Fruit fly (Drosophila melanogaster) whole organism, adult: ENCODE data around the gene Cdc42.

Source experiments
- CG11617 ChIP-seq: fragments of 200-800 bp; sonication (Bioruptor generic); optimal IDR thresholded peaks from 2 replicates; lab custom pipeline; 2017; ENCODE audit warnings: mild to moderate bottlenecking, missing biosample characterization, missing genetic modification reagents, missing genetic modification characterization
- CG12768 ChIP-seq: fragments of 200-800 bp; sonication (Bioruptor generic); optimal IDR thresholded peaks from 2 replicates; lab custom pipeline; 2017; ENCODE audit warnings: missing biosample characterization, missing genetic modification characterization, mild to moderate bottlenecking, moderate library complexity, missing genetic modification reagents
- CG14711 ChIP-seq: fragments of 200-800 bp; sonication (Bioruptor generic); optimal IDR thresholded peaks from 2 replicates; lab custom pipeline; 2018; ENCODE audit warnings: missing biosample characterization, mild to moderate bottlenecking, missing genetic modification characterization, moderate library complexity
- CG1620 ChIP-seq: fragments of 200-800 bp; sonication (Bioruptor generic); optimal IDR thresholded peaks from 2 replicates; lab custom pipeline; 2016; ENCODE audit warnings: missing biosample characterization, missing genetic modification characterization
- CG33017 ChIP-seq: fragments of 200-800 bp; sonication (Bioruptor generic); optimal IDR thresholded peaks from 2 replicates; lab custom pipeline; 2018; ENCODE audit warnings: missing biosample characterization, mild to moderate bottlenecking, missing genetic modification characterization, moderate library complexity
- CG5204 ChIP-seq: fragments of 200-800 bp; sonication (Bioruptor generic); optimal IDR thresholded peaks from 2 replicates; lab custom pipeline; 2016; ENCODE audit warnings: missing biosample characterization, missing genetic modification characterization
- CG7045 ChIP-seq: fragments of 200-800 bp; sonication (Bioruptor generic); optimal IDR thresholded peaks from 2 replicates; lab custom pipeline; 2017; ENCODE audit warnings: missing biosample characterization, mild to moderate bottlenecking, missing genetic modification characterization
- CG7101 ChIP-seq: fragments of 200-800 bp; sonication (Bioruptor generic); optimal IDR thresholded peaks from 2 replicates; lab custom pipeline; 2018; ENCODE audit warnings: missing biosample characterization, mild to moderate bottlenecking, missing genetic modification characterization, moderate library complexity
- Clk ChIP-seq: fragments of 200-800 bp; sonication (Bioruptor generic); optimal IDR thresholded peaks from 2 replicates; lab custom pipeline; 2017; ENCODE audit warnings: missing biosample characterization, missing genetic modification characterization
- Crg-1 ChIP-seq: fragments of 200-800 bp; sonication (Bioruptor generic); optimal IDR thresholded peaks from 2 replicates; lab custom pipeline; 2016; ENCODE audit warnings: missing biosample characterization, missing genetic modification characterization
- Hr96 ChIP-seq: fragments of 200-800 bp; sonication (Bioruptor generic); optimal IDR thresholded peaks from 2 replicates; lab custom pipeline; 2016; ENCODE audit warnings: missing biosample characterization, missing genetic modification characterization
- Mnt ChIP-seq: fragments of 200-800 bp; sonication (Bioruptor generic); optimal IDR thresholded peaks from 2 replicates; lab custom pipeline; 2016; ENCODE audit warnings: missing biosample characterization, mild to moderate bottlenecking, missing genetic modification characterization
- bab1 ChIP-seq: fragments of 200-800 bp; sonication (Bioruptor generic); optimal IDR thresholded peaks from 3 replicates; lab custom pipeline; 2019; ENCODE audit warnings: missing biosample characterization, mild to moderate bottlenecking, missing genetic modification characterization, moderate library complexity
- cic ChIP-seq: fragments of 200-800 bp; sonication (Bioruptor generic); optimal IDR thresholded peaks from 2 replicates; lab custom pipeline; 2017; ENCODE audit warnings: missing biosample characterization, mild to moderate bottlenecking, missing genetic modification characterization, moderate library complexity
- cnc ChIP-seq, 2 experiments: fragments of >200 bp; optimal IDR thresholded peaks; 2 replicates each; lab custom pipeline; 2017
- kay ChIP-seq: fragments of 200-800 bp; sonication (Bioruptor generic); peaks from one replicate; lab custom pipeline; 2016; ENCODE audit warnings: missing biosample characterization, missing genetic modification characterization, borderline replicate concordance
- ovo ChIP-seq: fragments of 200-800 bp; sonication (Bioruptor generic); optimal IDR thresholded peaks from 2 replicates; lab custom pipeline; 2016; ENCODE audit warnings: missing biosample characterization, missing genetic modification characterization
- pad ChIP-seq: fragments of 200-800 bp; sonication (Bioruptor generic); optimal IDR thresholded peaks from 3 replicates; lab custom pipeline; 2017; ENCODE audit warnings: missing biosample characterization, missing genetic modification characterization, mild to moderate bottlenecking, moderate library complexity, missing genetic modification reagents
- tj ChIP-seq: fragments of 200-800 bp; sonication (Bioruptor generic); optimal IDR thresholded peaks from 3 replicates; lab custom pipeline; 2017; ENCODE audit warnings: missing biosample characterization, mild to moderate bottlenecking, missing genetic modification characterization, moderate library complexity
- toe ChIP-seq: fragments of 200-800 bp; sonication (Bioruptor generic); optimal IDR thresholded peaks from 2 replicates; lab custom pipeline; 2016; ENCODE audit warnings: missing biosample characterization, missing genetic modification characterization

The Cdc42 gene

dm6 chrX:19692951-19693698, 3.8 kb upstream of the Cdc42 start, which contains the start of gene Mer:
Gene Mer (minus strand): TSS chrX:19693500.
- TF ChIP-seq Crg-1, result peak; percentile 73
- no peak for TF ChIP-seq kay (GFP tag; lab: Kevin White, UChicago)
- peak; percentile 76 for TF ChIP-seq CG14711 (tag; lab: Kevin White, UChicago)
- TF ChIP-seq CG1620, result peak; percentile 59
- TF ChIP-seq CG5204, result peak; percentile 61
- peak; percentile 53 for TF ChIP-seq ovo (GFP tag; lab: Kevin White, UChicago)
- TF ChIP-seq toe (GFP tag; lab: Kevin White, UChicago), result peak; percentile 57
- peak; percentile 81 for TF ChIP-seq Mnt (GFP tag; lab: Kevin White, UChicago)
- peak; percentile 87 for TF ChIP-seq Hr96
- TF ChIP-seq pad, result peak; percentile 63
- peak; percentile 79 for TF ChIP-seq CG12768
- peak; percentile 75 for TF ChIP-seq CG33017 (tag; lab: Kevin White, UChicago)
- TF ChIP-seq CG7045 (GFP tag; lab: Kevin White, UChicago), result peak; percentile 73
- TF ChIP-seq cic, result peak; percentile 10
- peak; percentile 86 for TF ChIP-seq bab1 (GFP tag; lab: Kevin White, UChicago)
- peak; percentile 38 for TF ChIP-seq Clk (GFP tag; lab: Kevin White, UChicago)
- peak; percentile 88 for TF ChIP-seq CG11617
- TF ChIP-seq CG7101 (tag; lab: Kevin White, UChicago), result peak; percentile 87
- peak; percentile 64 for TF ChIP-seq tj (GFP tag; lab: Kevin White, UChicago)
- TF ChIP-seq cnc (optimal IDR thresholded peaks at IDR 0.05; lab: Kevin White, UChicago), result no peak

dm6 chrX:19694792-19695558, 1.9 kb upstream of the Cdc42 start, which contains the start of gene CG14229:
Gene CG14229 (minus strand): TSS chrX:19695250.
- TF ChIP-seq CG11617 (peak; percentile 9), CG14711 (tag; lab: Kevin White, UChicago) (peak; percentile 45), bab1 (GFP tag; lab: Kevin White, UChicago) (no peak)

dm6 chrX:19697255-19697877, 475 bp downstream of the Cdc42 start:
- peak; percentile 66 for TF ChIP-seq ovo (GFP tag; lab: Kevin White, UChicago)
- peak; percentile 18 for TF ChIP-seq CG1620
- peak; percentile 53 for TF ChIP-seq pad
- no peak for TF ChIP-seq CG12768
- TF ChIP-seq CG7101 (tag; lab: Kevin White, UChicago), result peak; percentile 27
- no peak for TF ChIP-seq cic
- TF ChIP-seq kay (GFP tag; lab: Kevin White, UChicago), result no peak
- TF ChIP-seq tj (GFP tag; lab: Kevin White, UChicago), result no peak

dm6 chrX:19701611-19702010, 4.7 kb downstream of the Cdc42 start, which contains the start of gene Tcs4:
Gene Tcs4 (minus strand): TSS chrX:19701755.
- TF ChIP-seq CG33017 (tag; lab: Kevin White, UChicago) (no peak), Mnt (GFP tag; lab: Kevin White, UChicago) (peak; percentile 29), bab1 (GFP tag; lab: Kevin White, UChicago) (peak; percentile 71), CG12768 (no peak), CG14711 (tag; lab: Kevin White, UChicago) (no peak), cnc (optimal IDR thresholded peaks at IDR 0.05; lab: Kevin White, UChicago) (no peak), pad (no peak), ovo (GFP tag; lab: Kevin White, UChicago) (no peak), Clk (GFP tag; lab: Kevin White, UChicago) (no peak), CG5204 (no peak), CG11617 (peak; percentile 23)

dm6 chrX:19704083-19704482, 7.2 kb downstream of the Cdc42 start, which contains the start of the genes CG14230 and CG14232:
Gene CG14230 (plus strand): TSS chrX:19704176.
Gene CG14232 (minus strand): TSS chrX:19704259.
- TF ChIP-seq Hr96 (no peak), CG7101 (tag; lab: Kevin White, UChicago) (peak; percentile 55), CG7045 (GFP tag; lab: Kevin White, UChicago) (no peak), ovo (GFP tag; lab: Kevin White, UChicago) (no peak), CG5204 (no peak), Clk (GFP tag; lab: Kevin White, UChicago) (no peak), kay (GFP tag; lab: Kevin White, UChicago) (no peak), pad (peak; percentile 18), tj (GFP tag; lab: Kevin White, UChicago) (no peak), CG14711 (tag; lab: Kevin White, UChicago) (peak; percentile 50), CG11617 (no peak), cic (no peak), CG1620 (peak; percentile 55), Crg-1 (peak; percentile 51), bab1 (GFP tag; lab: Kevin White, UChicago) (peak; percentile 37), CG33017 (tag; lab: Kevin White, UChicago) (peak; percentile 10), cnc (optimal IDR thresholded peaks at IDR 0.05; lab: Kevin White, UChicago) (no peak), toe (GFP tag; lab: Kevin White, UChicago) (no peak), Mnt (GFP tag; lab: Kevin White, UChicago) (peak; percentile 96), CG12768 (no peak)
